Fruit fly (Drosophila melanogaster): ENCODE data around the gene CG32263.

The CG32263 gene

DNA sequence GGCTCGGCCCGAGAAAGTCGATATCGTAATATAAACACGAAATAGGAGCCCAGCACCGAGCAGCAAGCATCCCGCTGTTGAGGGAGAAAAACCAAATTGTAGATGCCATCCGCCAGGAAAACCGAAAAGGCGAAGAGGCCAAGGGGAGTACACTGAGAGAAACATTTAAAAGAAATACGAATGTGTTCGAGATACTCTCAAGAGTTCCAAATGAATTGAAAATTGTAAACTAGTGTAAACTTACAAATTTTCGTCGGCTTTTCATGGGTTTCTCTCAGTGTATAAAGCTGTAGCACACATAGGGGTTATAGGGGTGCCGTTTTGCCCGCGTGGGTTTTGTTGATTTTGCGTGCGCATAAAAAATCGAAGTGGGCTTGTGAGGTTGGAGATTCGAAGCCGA is 8.2 kb downstream of the CG32263 start (continued):
- TF ChIP-seq CG30431 (GFP tag; optimal IDR thresholded peaks at IDR 0.05) (peak; percentile 34), CG3847 (GFP tag; IDR thresholded peaks at IDR 0.05) (peak; percentile 78), CG9727 (GFP tag; optimal IDR thresholded peaks at IDR 0.05) (peak; percentile 79), slou (GFP tag; optimal IDR thresholded peaks at IDR 0.05) (peak; percentile 45), Chrac-16 (GFP tag; optimal IDR thresholded peaks at IDR 0.05) (peak; percentile 56), tna (GFP tag; IDR thresholded peaks at IDR 0.05; ENCODE audit: partially characterized antibody) (no peak), scrt (GFP tag; optimal IDR thresholded peaks at IDR 0.05) (peak; percentile 65), CG7839 (tag; optimal IDR thresholded peaks at IDR 0.05) (peak; percentile 77), Nf-YA (GFP tag; IDR thresholded peaks at IDR 0.05) (peak; percentile 42; the same call in 1 of the 2 replicates), sens-2 (GFP tag; IDR thresholded peaks at IDR 0.05) (peak; percentile 58; the same call in 1 of the 2 replicates), CG14014 (GFP tag; IDR thresholded peaks at IDR 0.05) (peak; percentile 88), wek (GFP tag; optimal IDR thresholded peaks at IDR 0.05) (peak; percentile 22), CG5245 (GFP tag; optimal IDR thresholded peaks at IDR 0.05) (peak; percentile 12), CG14441 (GFP tag; IDR thresholded peaks at IDR 0.05) (peak; percentile 82), CHES-1-like (GFP tag; optimal IDR thresholded peaks at IDR 0.05) (peak; percentile 72), CG1024 (GFP tag; IDR thresholded peaks at IDR 0.05) (peak; percentile 60), cato (GFP tag; optimal IDR thresholded peaks at IDR 0.05; ENCODE audit: borderline replicate concordance) (peak; percentile 9), CG17568 (GFP tag; optimal IDR thresholded peaks at IDR 0.05) (peak; percentile 68), CG10565 (GFP tag; optimal IDR thresholded peaks at IDR 0.05) (no peak), eve (GFP tag; optimal IDR thresholded peaks at IDR 0.05) (no peak), ind (GFP tag; optimal IDR thresholded peaks at IDR 0.05) (peak; percentile 61), CG30403 (GFP tag; optimal IDR thresholded peaks at IDR 0.05) (peak; percentile 73), CG16815 (GFP tag; optimal IDR thresholded peaks at IDR 0.05) (peak; percentile 14), Neu2 (GFP tag; optimal IDR thresholded peaks at IDR 0.05; ENCODE audit: borderline replicate concordance) (peak; percentile 9), E2f2 (GFP tag; IDR thresholded peaks at IDR 0.05) (peak; percentile 57), ab (GFP tag; optimal IDR thresholded peaks at IDR 0.05) (peak; percentile 37), CG1233 (GFP tag; optimal IDR thresholded peaks at IDR 0.05) (peak; percentile 67), luna (GFP tag; optimal IDR thresholded peaks at IDR 0.05) (peak; percentile 45), Side (GFP tag; optimal IDR thresholded peaks at IDR 0.05) (peak; percentile 71), fd3F (GFP tag; optimal IDR thresholded peaks at IDR 0.05) (peak; percentile 69), CG4282 (GFP tag; optimal IDR thresholded peaks at IDR 0.05) (peak; percentile 41), toy (GFP tag; IDR thresholded peaks at IDR 0.05) (peak; percentile 50), grau (tag; optimal IDR thresholded peaks at IDR 0.05) (peak; percentile 81), CG13624 (GFP tag; optimal IDR thresholded peaks at IDR 0.05) (peak; percentile 91), so (GFP tag; IDR thresholded peaks at IDR 0.05) (peak; percentile 80; the same call in 2 of the 3 replicates), CG12659 (GFP tag; optimal IDR thresholded peaks at IDR 0.05) (peak; percentile 81), ranshi (GFP tag; IDR thresholded peaks at IDR 0.05) (peak; percentile 73), CG6765 (GFP tag; optimal IDR thresholded peaks at IDR 0.05) (peak; percentile 62), CG12942 (GFP tag; optimal IDR thresholded peaks at IDR 0.05) (peak; percentile 47), lola (GFP tag; optimal IDR thresholded peaks at IDR 0.05) (no peak), z (GFP tag; IDR thresholded peaks at IDR 0.05) (no peak), Mrtf (GFP tag; IDR thresholded peaks at IDR 0.05) (peak; percentile 71), HLH54F (GFP tag; optimal IDR thresholded peaks at IDR 0.05) (peak; percentile 79), MTF-1 (GFP tag; optimal IDR thresholded peaks at IDR 0.05; ENCODE audit: borderline replicate concordance) (no peak), CG6683 (GFP tag; optimal IDR thresholded peaks at IDR 0.05) (peak; percentile 40), CG8089 (GFP tag; optimal IDR thresholded peaks at IDR 0.05) (peak; percentile 13), bowl (GFP tag; IDR thresholded peaks at IDR 0.05) (0 out of 2 replicates have a peak, but pooled peaks have one; percentile 31), CG13296 (GFP tag; optimal IDR thresholded peaks at IDR 0.05) (peak; percentile 73), CG16813 (GFP tag; IDR thresholded peaks at IDR 0.05; ENCODE audit: partially characterized antibody) (no peak), ewg (GFP tag; optimal IDR thresholded peaks at IDR 0.05) (peak; percentile 48), Aef1 (GFP tag; IDR thresholded peaks at IDR 0.05) (peak; percentile 83)

All from whole organism, embryonic.